Fruit fly (Drosophila melanogaster): ENCODE results near the gene PCID2.

- TF ChIP-seq bab1 (GFP tag; optimal IDR thresholded peaks at IDR 0.05) (no peak), cnc (optimal IDR thresholded peaks at IDR 0.05) (no peak), toe (GFP tag; optimal IDR thresholded peaks at IDR 0.05) (no peak), CG7101 (tag; optimal IDR thresholded peaks at IDR 0.05) (no peak), CG7045 (GFP tag; optimal IDR thresholded peaks at IDR 0.05) (no peak), tj (GFP tag; optimal IDR thresholded peaks at IDR 0.05) (no peak), kay (GFP tag; ENCODE audit: borderline replicate concordance) (no peak), CG12768 (GFP tag; optimal IDR thresholded peaks at IDR 0.05) (no peak)
These were observed 46.3 kb upstream of the PCID2 start, which contains the start of gene CG43390 for dm6 chr3L:11579919-11580318.
